Worm (Caenorhabditis elegans) whole organism, L4/young adult: ENCODE results near the gene chin-1.

Experiments
- W03F9.2 ChIP-seq: fragments of 150-350 bp; optimal IDR thresholded peaks from 2 replicates; lab custom pipeline; 2014; ENCODE audit warnings: missing biosample characterization, missing genetic modification characterization
- dao-5 ChIP-seq: sonication (generic microtip); optimal IDR thresholded peaks from 2 replicates; lab custom pipeline; 2016; ENCODE audit warnings: missing genotype, missing genetic modification characterization, moderate library complexity, missing compliant biosample characterization
- him-1 ChIP-seq: sonication (generic microtip); optimal IDR thresholded peaks from 2 replicates; lab custom pipeline; 2016; ENCODE audit warnings: missing genotype, missing genetic modification reagents, missing genetic modification characterization, missing compliant biosample characterization

chin-1 gene

ce11 chrIII:1034853-1035252 is 2.2 kb downstream of the chin-1 start:
- TF ChIP-seq dao-5 (tag; lab: Kevin White, UChicago) (no peak), him-1 (tag; lab: Kevin White, UChicago) (no peak), W03F9.2 (tag; lab: Kevin White, UChicago) (no peak)

- TF ChIP-seq W03F9.2 (tag; lab: Kevin White, UChicago), result no peak
- no peak for TF ChIP-seq dao-5 (tag; lab: Kevin White, UChicago)
- no peak for TF ChIP-seq him-1 (tag; lab: Kevin White, UChicago)
Observed at ce11 chrIII:1030965-1031364, 6.0 kb downstream of the chin-1 start, which contains the start of the genes clc-26 and E_BE45912.2. clc-26 (minus strand) TSS chrIII:1031065. E_BE45912.2 (minus strand) TSS chrIII:1031103.

ce11 chrIII:1028233-1028632 is 8.8 kb downstream of the chin-1 start:
- TF ChIP-seq W03F9.2 (tag; lab: Kevin White, UChicago), result no peak
- TF ChIP-seq dao-5 (tag; lab: Kevin White, UChicago), result no peak
- no peak for TF ChIP-seq him-1 (tag; lab: Kevin White, UChicago)

ce11 chrIII:1026261-1026660 is 10.8 kb downstream of the chin-1 start, which contains the start of gene clc-25:
clc-25 (minus strand) TSS chrIII:1026361.
- TF ChIP-seq dao-5 (tag; lab: Kevin White, UChicago) (no peak), W03F9.2 (tag; lab: Kevin White, UChicago) (no peak), him-1 (tag; lab: Kevin White, UChicago) (no peak)

ce11 chrIII:1020732-1021131 is 16.3 kb downstream of the chin-1 start, which contains the start of gene clc-23:
clc-23 (plus strand) TSS chrIII:1020954.
- TF ChIP-seq him-1 (tag; lab: Kevin White, UChicago) (no peak), dao-5 (tag; lab: Kevin White, UChicago) (no peak)

ce11 chrIII:1016080-1016479 is 20.9 kb downstream of the chin-1 start, which contains the start of gene Y34F4.3:
Y34F4.3 (minus strand) TSS chrIII:1016180.
- TF ChIP-seq dao-5 (tag; lab: Kevin White, UChicago) (no peak), him-1 (tag; lab: Kevin White, UChicago) (no peak), W03F9.2 (tag; lab: Kevin White, UChicago) (no peak)

ce11 chrIII:1009775-1010174 is 27.2 kb downstream of the chin-1 start, which contains the start of gene clc-24:
clc-24 (plus strand) TSS chrIII:1010037.
- TF ChIP-seq W03F9.2 (tag; lab: Kevin White, UChicago), result no peak
- TF ChIP-seq dao-5 (tag; lab: Kevin White, UChicago), result no peak
- TF ChIP-seq him-1 (tag; lab: Kevin White, UChicago), result no peak

- TF ChIP-seq W03F9.2 (tag; lab: Kevin White, UChicago) (no peak), dao-5 (tag; lab: Kevin White, UChicago) (no peak), him-1 (tag; lab: Kevin White, UChicago) (no peak)
Observed at ce11 chrIII:1008091-1008490, 28.9 kb downstream of the chin-1 start, which contains the start of gene clc-27. clc-27 (plus strand) TSS chrIII:1008391.

- TF ChIP-seq him-1 (tag; lab: Kevin White, UChicago) (no peak), dao-5 (tag; lab: Kevin White, UChicago) (no peak), W03F9.2 (tag; lab: Kevin White, UChicago) (no peak)
Observed at ce11 chrIII:1007143-1007905, 29.7 kb downstream of the chin-1 start.

DNA sequence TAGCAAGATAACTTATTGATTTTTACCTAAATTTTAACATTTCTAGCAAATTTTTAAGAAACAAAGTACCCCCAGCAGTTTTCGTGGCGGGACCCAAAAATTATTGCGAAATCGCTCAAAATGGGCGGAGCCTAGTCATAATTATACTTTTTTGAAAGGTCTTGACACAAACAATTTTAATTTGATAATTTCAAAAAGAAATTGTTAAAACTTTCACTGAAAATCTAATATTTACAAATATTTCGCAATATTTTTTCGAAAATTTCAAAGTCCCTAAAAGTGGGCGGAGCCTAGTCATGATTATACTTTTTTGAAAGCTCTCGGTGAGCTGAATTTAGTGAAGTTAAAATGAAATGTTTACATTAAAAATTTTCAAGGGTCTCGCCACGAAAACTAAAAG is 32.5 kb downstream of the chin-1 start:
- no peak for TF ChIP-seq him-1 (tag; lab: Kevin White, UChicago)
- no peak for TF ChIP-seq W03F9.2 (tag; lab: Kevin White, UChicago)
- no peak for TF ChIP-seq dao-5 (tag; lab: Kevin White, UChicago)

DNA sequence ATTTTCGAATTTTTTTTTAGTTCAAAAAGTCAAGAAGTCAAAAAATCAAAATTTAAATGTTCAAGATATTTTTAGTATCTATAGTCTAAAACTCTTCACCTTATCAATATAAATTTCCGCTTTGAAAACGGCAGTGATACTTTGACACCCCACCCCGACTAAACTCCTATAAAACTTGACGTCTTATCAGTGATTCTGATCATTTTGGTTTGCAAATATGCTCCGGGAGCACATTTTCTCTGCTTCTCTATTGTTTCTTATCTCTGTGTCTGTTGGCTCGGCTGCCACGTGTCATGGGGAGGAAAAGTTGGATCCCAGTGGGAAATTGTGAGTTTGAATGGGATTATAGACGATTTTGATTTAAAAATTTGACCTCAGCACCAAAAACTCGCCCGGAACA is 34.5 kb downstream of the chin-1 start, which contains the start of gene clec-150:
Gene clec-150, plus strand, starts transcription at position 198 of the 400 bp plus-strand sequence.
- no peak for TF ChIP-seq dao-5 (tag; lab: Kevin White, UChicago)
- TF ChIP-seq W03F9.2 (tag; lab: Kevin White, UChicago), result no peak
- TF ChIP-seq him-1 (tag; lab: Kevin White, UChicago), result no peak

- TF ChIP-seq him-1 (tag; lab: Kevin White, UChicago), result no peak
- TF ChIP-seq dao-5 (tag; lab: Kevin White, UChicago), result no peak
- no peak for TF ChIP-seq W03F9.2 (tag; lab: Kevin White, UChicago)
Observed at ce11 chrIII:1001297-1001696, 35.7 kb downstream of the chin-1 start, which contains the start of gene R06B10.7. R06B10.7 (minus strand) TSS chrIII:1001397.

DNA sequence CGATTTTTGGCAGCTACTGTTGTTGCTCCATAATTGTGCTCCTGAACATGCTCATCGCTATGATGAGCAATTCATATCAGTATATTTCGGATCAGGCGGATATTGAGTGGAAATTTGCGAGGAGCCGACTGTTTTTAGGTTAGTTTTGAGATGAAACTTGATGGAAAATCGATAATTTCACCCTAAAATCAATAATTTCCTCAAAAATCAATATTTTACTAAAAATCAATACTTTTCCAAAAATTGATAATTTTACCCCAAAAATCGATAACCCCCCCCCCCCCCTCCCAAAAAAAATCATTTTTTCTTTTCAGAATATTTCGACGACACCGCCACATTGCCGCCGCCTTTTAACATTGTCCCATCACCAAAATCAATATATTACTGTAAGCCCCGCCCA is 38.2 kb downstream of the chin-1 start:
- no peak for TF ChIP-seq dao-5 (tag; lab: Kevin White, UChicago)
